Worm (Caenorhabditis elegans): ENCODE data around the gene acp-1.

The acp-1 gene

ce11 chrX:3347904-3348441 lies 37.3 kb downstream of the acp-1 start, which contains the start of gene ZK816.3:
Gene ZK816.3, plus strand, starts transcription at chrX:3348391.
- TF ChIP-seq nhr-12 (tag; optimal IDR thresholded peaks at IDR 0.05), result no peak
- peak; percentile 51 for TF ChIP-seq bed-3 (GFP tag; optimal IDR thresholded peaks at IDR 0.05)
- TF ChIP-seq tbx-8 (GFP tag; optimal IDR thresholded peaks at IDR 0.05), result peak; percentile 38
- TF ChIP-seq lsy-2 (tag; optimal IDR thresholded peaks at IDR 0.05), result no peak
- peak; percentile 72 for TF ChIP-seq sem-2 (GFP tag; optimal IDR thresholded peaks at IDR 0.05)
- TF ChIP-seq mab-5 (tag; optimal IDR thresholded peaks at IDR 0.05), result no peak
- no peak for TF ChIP-seq nhr-2 (tag; optimal IDR thresholded peaks at IDR 0.05)
- peak; percentile 78 for TF ChIP-seq ceh-83 (GFP tag; optimal IDR thresholded peaks at IDR 0.05)
- TF ChIP-seq zip-8 (tag; optimal IDR thresholded peaks at IDR 0.05), result no peak
- peak; percentile 78 for TF ChIP-seq drap-1 (GFP tag; optimal IDR thresholded peaks at IDR 0.05)
- TF ChIP-seq nhr-28 (tag; optimal IDR thresholded peaks at IDR 0.05), result no peak
- peak; percentile 47 for TF ChIP-seq unc-120 (tag; optimal IDR thresholded peaks at IDR 0.05; ENCODE audit: poor library complexity, severe bottlenecking)
- peak; percentile 79 for TF ChIP-seq sptf-1 (tag; optimal IDR thresholded peaks at IDR 0.05)
- no peak for TF ChIP-seq blmp-1 (tag; optimal IDR thresholded peaks at IDR 0.05)
- TF ChIP-seq ham-2 (GFP tag; optimal IDR thresholded peaks at IDR 0.05), result peak; percentile 24
- no peak for TF ChIP-seq ceh-39 (tag; optimal IDR thresholded peaks at IDR 0.05)
- TF ChIP-seq nhr-237 (tag; optimal IDR thresholded peaks at IDR 0.05), result no peak
- no peak for TF ChIP-seq ztf-11 (tag; optimal IDR thresholded peaks at IDR 0.05)
- no peak for TF ChIP-seq mep-1 (tag; optimal IDR thresholded peaks at IDR 0.05)
- TF ChIP-seq hlh-1 (tag; optimal IDR thresholded peaks at IDR 0.05), result peak; percentile 11
- TF ChIP-seq snpc-4 (tag; optimal IDR thresholded peaks at IDR 0.05), result no peak
- TF ChIP-seq cnd-1 (tag; optimal IDR thresholded peaks at IDR 0.05), result peak; percentile 82
- no peak for TF ChIP-seq unc-39 (tag; optimal IDR thresholded peaks at IDR 0.05)
- no peak for TF ChIP-seq pha-4 (tag; optimal IDR thresholded peaks at IDR 0.05)
- no peak for TF ChIP-seq nhr-76 (tag; optimal IDR thresholded peaks at IDR 0.05)
- TF ChIP-seq mls-2 (tag; optimal IDR thresholded peaks at IDR 0.05), result peak; percentile 82
- peak; percentile 45 for TF ChIP-seq ceh-43 (GFP tag; optimal IDR thresholded peaks at IDR 0.05)
- no peak for TF ChIP-seq elt-3 (tag; optimal IDR thresholded peaks at IDR 0.05)
- peak; percentile 42 for TF ChIP-seq lin-32 (GFP tag; optimal IDR thresholded peaks at IDR 0.05)
- peak; percentile 35 for TF ChIP-seq lin-13 (tag; optimal IDR thresholded peaks at IDR 0.05)
- TF ChIP-seq M03D4.4 (tag; optimal IDR thresholded peaks at IDR 0.05), result peak; percentile 85
- peak; percentile 24 for TF ChIP-seq flh-1 (GFP tag; optimal IDR thresholded peaks at IDR 0.05)

DNA sequence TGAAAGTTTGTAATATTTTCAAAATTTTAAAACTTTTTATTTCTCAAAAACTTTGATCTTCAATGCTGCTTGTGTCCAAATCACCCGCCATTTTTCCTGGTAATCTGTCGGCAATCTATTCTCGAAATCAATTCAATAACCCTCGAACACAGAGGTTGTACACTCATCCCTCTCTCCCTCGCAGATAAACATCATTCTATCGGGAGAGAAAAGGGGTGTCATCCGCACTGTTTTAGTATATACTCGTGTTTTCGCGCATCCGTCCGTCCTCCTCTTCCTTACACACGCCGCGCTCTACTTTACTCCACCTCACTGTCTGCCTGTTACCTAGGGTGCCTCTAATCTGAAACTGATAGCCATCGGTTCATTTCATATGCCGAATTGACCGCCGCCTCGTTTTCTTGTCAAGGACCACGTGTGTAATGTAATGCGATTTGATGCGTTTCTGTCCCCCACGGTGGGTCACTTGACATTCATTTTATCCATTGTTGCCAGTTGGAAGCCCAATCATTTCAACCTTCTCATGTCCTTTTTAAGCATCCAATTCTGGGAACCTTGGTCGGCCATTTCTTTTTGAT lies 41.6 kb downstream of the acp-1 start:
- TF ChIP-seq ham-2 (GFP tag; optimal IDR thresholded peaks at IDR 0.05), result no peak
- no peak for TF ChIP-seq bed-3 (GFP tag; optimal IDR thresholded peaks at IDR 0.05)
- TF ChIP-seq mls-2 (tag; optimal IDR thresholded peaks at IDR 0.05), result no peak
- TF ChIP-seq nhr-76 (tag; optimal IDR thresholded peaks at IDR 0.05), result no peak
- TF ChIP-seq sptf-1 (tag; optimal IDR thresholded peaks at IDR 0.05), result peak; percentile 41
- TF ChIP-seq unc-120 (tag; optimal IDR thresholded peaks at IDR 0.05; ENCODE audit: poor library complexity, severe bottlenecking), result peak; percentile 18
- TF ChIP-seq pha-4 (tag; optimal IDR thresholded peaks at IDR 0.05), result no peak
- no peak for TF ChIP-seq tbx-8 (GFP tag; optimal IDR thresholded peaks at IDR 0.05)
- TF ChIP-seq elt-1 (tag; optimal IDR thresholded peaks at IDR 0.05; ENCODE audit: borderline replicate concordance, insufficient read depth), result peak; percentile 92
- TF ChIP-seq unc-39 (tag; optimal IDR thresholded peaks at IDR 0.05), result no peak
- no peak for TF ChIP-seq flh-1 (GFP tag; optimal IDR thresholded peaks at IDR 0.05)
- no peak for TF ChIP-seq ceh-43 (GFP tag; optimal IDR thresholded peaks at IDR 0.05)
- TF ChIP-seq lin-32 (GFP tag; optimal IDR thresholded peaks at IDR 0.05), result no peak
- no peak for TF ChIP-seq lsy-2 (tag; optimal IDR thresholded peaks at IDR 0.05)
- no peak for TF ChIP-seq lin-13 (tag; optimal IDR thresholded peaks at IDR 0.05)
- no peak for TF ChIP-seq ces-1 (GFP tag; optimal IDR thresholded peaks at IDR 0.05)
- TF ChIP-seq blmp-1 (tag; optimal IDR thresholded peaks at IDR 0.05), result no peak
- TF ChIP-seq mab-5 (tag; optimal IDR thresholded peaks at IDR 0.05), result no peak
- TF ChIP-seq hlh-1 (tag; optimal IDR thresholded peaks at IDR 0.05), result no peak
- TF ChIP-seq M03D4.4 (tag; optimal IDR thresholded peaks at IDR 0.05), result peak; percentile 0
- no peak for TF ChIP-seq unc-62 (GFP tag; optimal IDR thresholded peaks at IDR 0.05)
- TF ChIP-seq sem-2 (GFP tag; optimal IDR thresholded peaks at IDR 0.05), result no peak
- TF ChIP-seq nhr-2 (tag; optimal IDR thresholded peaks at IDR 0.05), result no peak
- TF ChIP-seq ceh-39 (tag; optimal IDR thresholded peaks at IDR 0.05), result no peak
- TF ChIP-seq elt-3 (tag; optimal IDR thresholded peaks at IDR 0.05), result no peak
- no peak for TF ChIP-seq zip-8 (tag; optimal IDR thresholded peaks at IDR 0.05)
- no peak for TF ChIP-seq drap-1 (GFP tag; optimal IDR thresholded peaks at IDR 0.05)
- TF ChIP-seq nhr-237 (tag; optimal IDR thresholded peaks at IDR 0.05), result no peak
- TF ChIP-seq ztf-11 (tag; optimal IDR thresholded peaks at IDR 0.05), result no peak
- no peak for TF ChIP-seq snpc-4 (tag; optimal IDR thresholded peaks at IDR 0.05)
- TF ChIP-seq ceh-83 (GFP tag; optimal IDR thresholded peaks at IDR 0.05), result no peak
- TF ChIP-seq cnd-1 (tag; optimal IDR thresholded peaks at IDR 0.05), result no peak
- no peak for TF ChIP-seq nhr-12 (tag; optimal IDR thresholded peaks at IDR 0.05)
- TF ChIP-seq mep-1 (tag; optimal IDR thresholded peaks at IDR 0.05), result no peak
- no peak for TF ChIP-seq nhr-28 (tag; optimal IDR thresholded peaks at IDR 0.05)

Measured in whole organism, mixed stage, embryonic.